Fruit fly (Drosophila melanogaster) whole organism, adult: ENCODE results near the gene CG8191.

Experiments
- CG12768 ChIP-seq: fragments of 200-800 bp; sonication (Bioruptor generic); optimal IDR thresholded peaks from 2 replicates; lab custom pipeline; 2017; ENCODE audit warnings: missing biosample characterization, missing genetic modification characterization, mild to moderate bottlenecking, moderate library complexity, missing genetic modification reagents
- CG1620 ChIP-seq: fragments of 200-800 bp; sonication (Bioruptor generic); optimal IDR thresholded peaks from 2 replicates; lab custom pipeline; 2016; ENCODE audit warnings: missing biosample characterization, missing genetic modification characterization
- CG7045 ChIP-seq: fragments of 200-800 bp; sonication (Bioruptor generic); optimal IDR thresholded peaks from 2 replicates; lab custom pipeline; 2017; ENCODE audit warnings: missing biosample characterization, mild to moderate bottlenecking, missing genetic modification characterization
- Clk ChIP-seq: fragments of 200-800 bp; sonication (Bioruptor generic); optimal IDR thresholded peaks from 2 replicates; lab custom pipeline; 2017; ENCODE audit warnings: missing biosample characterization, missing genetic modification characterization
- Hr96 ChIP-seq: fragments of 200-800 bp; sonication (Bioruptor generic); optimal IDR thresholded peaks from 2 replicates; lab custom pipeline; 2016; ENCODE audit warnings: missing biosample characterization, missing genetic modification characterization
- Mnt ChIP-seq: fragments of 200-800 bp; sonication (Bioruptor generic); optimal IDR thresholded peaks from 2 replicates; lab custom pipeline; 2016; ENCODE audit warnings: missing biosample characterization, mild to moderate bottlenecking, missing genetic modification characterization
- bab1 ChIP-seq: fragments of 200-800 bp; sonication (Bioruptor generic); optimal IDR thresholded peaks from 3 replicates; lab custom pipeline; 2019; ENCODE audit warnings: missing biosample characterization, mild to moderate bottlenecking, missing genetic modification characterization, moderate library complexity
- cic ChIP-seq: fragments of 200-800 bp; sonication (Bioruptor generic); optimal IDR thresholded peaks from 2 replicates; lab custom pipeline; 2017; ENCODE audit warnings: missing biosample characterization, mild to moderate bottlenecking, missing genetic modification characterization, moderate library complexity
- cnc ChIP-seq, 2 experiments: fragments of >200 bp; optimal IDR thresholded peaks; 2 replicates each; lab custom pipeline; 2017
- kay ChIP-seq: fragments of 200-800 bp; sonication (Bioruptor generic); peaks from one replicate; lab custom pipeline; 2016; ENCODE audit warnings: missing biosample characterization, missing genetic modification characterization, borderline replicate concordance
- pad ChIP-seq: fragments of 200-800 bp; sonication (Bioruptor generic); optimal IDR thresholded peaks from 3 replicates; lab custom pipeline; 2017; ENCODE audit warnings: missing biosample characterization, missing genetic modification characterization, mild to moderate bottlenecking, moderate library complexity, missing genetic modification reagents
- toe ChIP-seq: fragments of 200-800 bp; sonication (Bioruptor generic); optimal IDR thresholded peaks from 2 replicates; lab custom pipeline; 2016; ENCODE audit warnings: missing biosample characterization, missing genetic modification characterization

- no peak for TF ChIP-seq cic (GFP tag; lab: Kevin White, UChicago)
- no peak for TF ChIP-seq Clk
- no peak for TF ChIP-seq kay (GFP tag; lab: Kevin White, UChicago)
- TF ChIP-seq pad (GFP tag; lab: Kevin White, UChicago) = no peak
- no peak for TF ChIP-seq toe
- no peak for TF ChIP-seq Hr96 (GFP tag; lab: Kevin White, UChicago)
- no peak for TF ChIP-seq CG12768 (GFP tag; lab: Kevin White, UChicago)
- TF ChIP-seq cnc (optimal IDR thresholded peaks at IDR 0.05; lab: Kevin White, UChicago) = no peak
- TF ChIP-seq Mnt (GFP tag; lab: Kevin White, UChicago) = no peak
- TF ChIP-seq CG7045 (GFP tag; lab: Kevin White, UChicago) = no peak
- TF ChIP-seq CG1620 = no peak
- TF ChIP-seq bab1 = no peak
Measured at dm6 chrX:15759752-15760446, 27.9 kb downstream of the CG8191 start.
